Fruit fly (Drosophila melanogaster) whole organism, embryonic: ENCODE measurements around the gene Mkk4.
A peak's percentile ranks its signal among the peaks of the same experiment; 100 is the strongest.

Source experiments
- Adf1 ChIP-seq: fragments of 200-800 bp; sonication (Bioruptor generic); IDR thresholded peaks from 2 replicates; pipeline ENCODE4 v1.3.6; 2022; ENCODE audit warnings: missing biosample characterization, missing genetic modification characterization
- Awh ChIP-seq: fragments of 200-800 bp; sonication (Bioruptor generic); IDR thresholded peaks from 2 replicates; pipeline ENCODE4, ENCODE4 v1.3.6; 2022; ENCODE audit warnings: missing biosample characterization, missing genetic modification characterization
- CG10147 ChIP-seq: fragments of 200-800 bp; sonication (Bioruptor generic); optimal IDR thresholded peaks from 2 replicates; lab custom pipeline; 2019; ENCODE audit warnings: missing biosample characterization, mild to moderate bottlenecking, missing genetic modification characterization, moderate library complexity
- CG10267 ChIP-seq: fragments of 200-800 bp; sonication (Bioruptor generic); optimal IDR thresholded peaks from 2 replicates; lab custom pipeline; 2018; ENCODE audit warnings: missing biosample characterization, mild to moderate bottlenecking, missing genetic modification characterization, moderate library complexity
- CG10366 ChIP-seq: fragments of 200-800 bp; sonication (Bioruptor generic); IDR thresholded peaks from 2 replicates; pipeline ENCODE4 v1.3.6; 2022; ENCODE audit warnings: missing biosample characterization, missing genetic modification characterization
- CG10654 ChIP-seq: fragments of 200-800 bp; sonication (Bioruptor generic); optimal IDR thresholded peaks from 2 replicates; lab custom pipeline; 2016; ENCODE audit warnings: missing biosample characterization, missing genetic modification characterization
- CG12155 ChIP-seq: fragments of 200-800 bp; sonication (Bioruptor generic); optimal IDR thresholded peaks from 3 replicates; lab custom pipeline; 2016; ENCODE audit warnings: missing biosample characterization, missing genetic modification characterization
- CG12744 ChIP-seq: fragments of 200-800 bp; sonication (Bioruptor generic); optimal IDR thresholded peaks from 2 replicates; lab custom pipeline; 2016; ENCODE audit warnings: missing biosample characterization, missing genetic modification characterization
- CG14014 ChIP-seq: fragments of 200-800 bp; sonication (Bioruptor generic); IDR thresholded peaks from 2 replicates; pipeline ENCODE4 v1.3.6; 2022; ENCODE audit warnings: missing biosample characterization, missing genetic modification characterization
- CG15269 ChIP-seq: fragments of 200-800 bp; sonication (Bioruptor generic); optimal IDR thresholded peaks from 2 replicates; lab custom pipeline; 2018; ENCODE audit warnings: missing biosample characterization, mild to moderate bottlenecking, missing genetic modification characterization, moderate library complexity
- CG1529 ChIP-seq: fragments of 200-800 bp; sonication (Bioruptor generic); optimal IDR thresholded peaks from 3 replicates; lab custom pipeline; 2018; ENCODE audit warnings: missing biosample characterization, missing genetic modification characterization
- CG1647 ChIP-seq: fragments of 200-800 bp; sonication (Bioruptor generic); optimal IDR thresholded peaks from 3 replicates; lab custom pipeline; 2016; ENCODE audit warnings: missing biosample characterization, missing genetic modification characterization
- CG2120 ChIP-seq: fragments of 200-800 bp; sonication (Bioruptor generic); optimal IDR thresholded peaks from 3 replicates; lab custom pipeline; 2016; ENCODE audit warnings: missing biosample characterization, missing genetic modification characterization
- CG2129 ChIP-seq: fragments of 200-800 bp; sonication (Bioruptor generic); IDR thresholded peaks from 2 replicates; pipeline ENCODE4 v1.3.6; 2022; ENCODE audit warnings: missing biosample characterization, missing genetic modification characterization; ENCODE audit not compliant: partially characterized antibody
- CG3065 ChIP-seq: fragments of 200-800 bp; sonication (Bioruptor generic); optimal IDR thresholded peaks from 2 replicates; lab custom pipeline; 2016; ENCODE audit warnings: missing biosample characterization, missing genetic modification characterization
- CG3407 ChIP-seq: fragments of 200-800 bp; sonication (Bioruptor generic); optimal IDR thresholded peaks from 2 replicates; lab custom pipeline; 2018; ENCODE audit warnings: missing biosample characterization, mild to moderate bottlenecking, missing genetic modification characterization
- CG6654 ChIP-seq: fragments of 200-800 bp; sonication (Bioruptor generic); optimal IDR thresholded peaks from 2 replicates; lab custom pipeline; 2017; ENCODE audit warnings: missing biosample characterization, mild to moderate bottlenecking, missing genetic modification characterization
- CG6683 ChIP-seq: fragments of 200-800 bp; sonication (Bioruptor generic); optimal IDR thresholded peaks from 2 replicates; lab custom pipeline; 2017; ENCODE audit warnings: missing biosample characterization, mild to moderate bottlenecking, missing genetic modification characterization, missing genetic modification reagents
- CG6791 ChIP-seq: fragments of 200-800 bp; sonication (Bioruptor generic); IDR thresholded peaks from 3 replicates; pipeline ENCODE4 v1.3.6; 2022; ENCODE audit warnings: missing biosample characterization, missing genetic modification characterization; ENCODE audit not compliant: partially characterized antibody
- CG8388 ChIP-seq: fragments of 200-800 bp; sonication (Bioruptor generic); optimal IDR thresholded peaks from 2 replicates; lab custom pipeline; 2019; ENCODE audit warnings: missing biosample characterization, mild to moderate bottlenecking, missing genetic modification characterization, moderate library complexity
- Dad ChIP-seq: fragments of 200-800 bp; sonication (Bioruptor generic); optimal IDR thresholded peaks from 3 replicates; lab custom pipeline; 2016; ENCODE audit warnings: missing biosample characterization, missing genetic modification characterization
- Dip3 ChIP-seq: fragments of 200-800 bp; sonication (Bioruptor generic); optimal IDR thresholded peaks from 3 replicates; lab custom pipeline; 2016; ENCODE audit warnings: missing biosample characterization, missing genetic modification characterization
- Drgx ChIP-seq: fragments of 200-800 bp; sonication (Bioruptor generic); IDR thresholded peaks from 2 replicates; pipeline ENCODE4 v1.3.6; 2022; ENCODE audit warnings: missing biosample characterization, missing genetic modification characterization
- E2f1 ChIP-seq: fragments of 200-800 bp; sonication (Bioruptor generic); IDR thresholded peaks from 2 replicates; pipeline ENCODE4 v1.3.6; 2022; ENCODE audit warnings: missing biosample characterization, missing genetic modification characterization
- ERR ChIP-seq: fragments of 200-800 bp; sonication (Bioruptor generic); optimal IDR thresholded peaks from 2 replicates; lab custom pipeline; 2016; ENCODE audit warnings: missing biosample characterization, missing genetic modification characterization
- HLHmδ ChIP-seq: fragments of 200-800 bp; sonication (Bioruptor generic); optimal IDR thresholded peaks from 2 replicates; lab custom pipeline; 2018; ENCODE audit warnings: missing biosample characterization, mild to moderate bottlenecking, missing genetic modification characterization, moderate library complexity
- Hey ChIP-seq: fragments of 200-800 bp; sonication (Bioruptor generic); optimal IDR thresholded peaks from 3 replicates; lab custom pipeline; 2018; ENCODE audit warnings: missing biosample characterization, mild to moderate bottlenecking, missing genetic modification characterization
- Hr51 ChIP-seq, 2 experiments: fragments of 200-800 bp; sonication (Bioruptor generic); optimal IDR thresholded peaks; 2 replicates in 1 of 2; 3 replicates in 1 of 2; lab custom pipeline; 2016 to 2018; ENCODE audit warnings: missing biosample characterization in 2 of 2, missing genetic modification characterization in 2 of 2, mild to moderate bottlenecking in 1 of 2, moderate library complexity in 1 of 2
- Lhr ChIP-seq: fragments of 200-800 bp; sonication (Bioruptor generic); optimal IDR thresholded peaks from 3 replicates; lab custom pipeline; 2017; ENCODE audit warnings: mild to moderate bottlenecking, missing biosample characterization, missing genetic modification reagents, missing genetic modification characterization
- Med ChIP-seq: fragments of 200-800 bp; sonication (Bioruptor generic); peaks from one replicate; lab custom pipeline; 2016; ENCODE audit warnings: missing biosample characterization, missing genetic modification characterization, mild to moderate bottlenecking, inconsistent platforms, moderate library complexity
- Poxn ChIP-seq: fragments of 200-800 bp; sonication (Bioruptor generic); IDR thresholded peaks from 2 replicates; pipeline ENCODE4 v1.3.6; 2022; ENCODE audit warnings: missing biosample characterization, missing genetic modification characterization
- Six4 ChIP-seq: fragments of 200-800 bp; sonication (Bioruptor generic); optimal IDR thresholded peaks from 2 replicates; lab custom pipeline; 2016; ENCODE audit warnings: missing biosample characterization, missing genetic modification characterization
- Tbp ChIP-seq: fragments of >200 bp; optimal IDR thresholded peaks from 2 replicates; lab custom pipeline; 2018; ENCODE audit warnings: missing biosample characterization, missing genetic modification characterization
- Xrp1 ChIP-seq: fragments of 200-800 bp; sonication (Bioruptor generic); IDR thresholded peaks from 2 replicates; pipeline ENCODE4 v1.3.6; 2022; ENCODE audit warnings: missing biosample characterization, missing genetic modification characterization
- ab ChIP-seq: fragments of 200-800 bp; sonication (Bioruptor generic); optimal IDR thresholded peaks from 2 replicates; lab custom pipeline; 2016; ENCODE audit warnings: missing biosample characterization, missing genetic modification characterization
- al ChIP-seq: fragments of 200-800 bp; sonication (Bioruptor generic); IDR thresholded peaks from 2 replicates; pipeline ENCODE4 v1.3.6; 2022; ENCODE audit warnings: missing biosample characterization, missing genetic modification characterization
- chn ChIP-seq: fragments of 200-800 bp; sonication (Bioruptor generic); optimal IDR thresholded peaks from 2 replicates; lab custom pipeline; 2016; ENCODE audit warnings: missing biosample characterization, missing genetic modification characterization
- ci ChIP-seq: fragments of 200-800 bp; sonication (Bioruptor generic); IDR thresholded peaks from 3 replicates; pipeline ENCODE4 v1.3.6; 2022; ENCODE audit warnings: missing biosample characterization, missing genetic modification characterization
- dmrt11E ChIP-seq: fragments of 200-800 bp; sonication (Bioruptor generic); optimal IDR thresholded peaks from 3 replicates; lab custom pipeline; 2018; ENCODE audit warnings: missing biosample characterization, mild to moderate bottlenecking, missing genetic modification characterization, moderate library complexity
- en ChIP-seq: fragments of 200-800 bp; sonication (Bioruptor generic); optimal IDR thresholded peaks from 2 replicates; lab custom pipeline; 2016; ENCODE audit warnings: missing biosample characterization, missing genetic modification characterization
- kah ChIP-seq: fragments of 200-800 bp; sonication (Bioruptor generic); optimal IDR thresholded peaks from 2 replicates; lab custom pipeline; 2018; ENCODE audit warnings: missing biosample characterization, mild to moderate bottlenecking, missing genetic modification characterization
- mam ChIP-seq: fragments of 200-800 bp; sonication (Bioruptor generic); optimal IDR thresholded peaks from 3 replicates; lab custom pipeline; 2016; ENCODE audit warnings: missing biosample characterization, missing genetic modification characterization
- nmo ChIP-seq: fragments of 200-800 bp; sonication (Bioruptor generic); optimal IDR thresholded peaks from 2 replicates; lab custom pipeline; 2018; ENCODE audit warnings: missing biosample characterization, mild to moderate bottlenecking, missing genetic modification characterization, moderate library complexity
- p53 ChIP-seq: fragments of 200-800 bp; sonication (Bioruptor generic); optimal IDR thresholded peaks from 2 replicates; lab custom pipeline; 2016; ENCODE audit warnings: missing biosample characterization, missing genetic modification characterization
- prd ChIP-seq, 3 experiments: fragments of >200 bp in 2 of 3; fragments of 200-800 bp in 1 of 3; sonication (Bioruptor generic) in 1 of 3; optimal IDR thresholded peaks in 2 of 3; IDR thresholded peaks in 1 of 3; 2 replicates in 2 of 3; 3 replicates in 1 of 3; pipeline versions ENCODE4 v1.3.6 to Lab custom; 2017 to 2022; ENCODE audit warnings: missing biosample characterization in 1 of 3, missing genetic modification characterization in 1 of 3
- row ChIP-seq: fragments of 200-800 bp; sonication (Bioruptor generic); IDR thresholded peaks from 3 replicates; pipeline ENCODE4 v1.3.6; 2022; ENCODE audit warnings: missing biosample characterization, missing genetic modification characterization
- seq ChIP-seq: fragments of 200-800 bp; sonication (Bioruptor generic); IDR thresholded peaks from 2 replicates; pipeline ENCODE4 v1.3.6; 2022; ENCODE audit warnings: missing biosample characterization, missing genetic modification characterization
- slbo ChIP-seq: fragments of 200-800 bp; sonication (Bioruptor generic); IDR thresholded peaks from 2 replicates; pipeline ENCODE4 v1.3.6; 2022; ENCODE audit warnings: missing biosample characterization, missing genetic modification characterization
- tna ChIP-seq: fragments of 200-800 bp; sonication (Bioruptor generic); IDR thresholded peaks from 2 replicates; pipeline ENCODE4 v1.3.6; 2022; ENCODE audit warnings: missing biosample characterization, missing genetic modification characterization; ENCODE audit not compliant: partially characterized antibody
- z ChIP-seq: fragments of 200-800 bp; sonication (Bioruptor generic); IDR thresholded peaks from 3 replicates; pipeline ENCODE4 v1.3.6; 2022; ENCODE audit warnings: missing biosample characterization, missing genetic modification characterization
- zf30C ChIP-seq: fragments of 200-800 bp; sonication (Bioruptor generic); optimal IDR thresholded peaks from 3 replicates; lab custom pipeline; 2018; ENCODE audit warnings: missing biosample characterization, mild to moderate bottlenecking, missing genetic modification characterization

Mkk4 gene

DNA sequence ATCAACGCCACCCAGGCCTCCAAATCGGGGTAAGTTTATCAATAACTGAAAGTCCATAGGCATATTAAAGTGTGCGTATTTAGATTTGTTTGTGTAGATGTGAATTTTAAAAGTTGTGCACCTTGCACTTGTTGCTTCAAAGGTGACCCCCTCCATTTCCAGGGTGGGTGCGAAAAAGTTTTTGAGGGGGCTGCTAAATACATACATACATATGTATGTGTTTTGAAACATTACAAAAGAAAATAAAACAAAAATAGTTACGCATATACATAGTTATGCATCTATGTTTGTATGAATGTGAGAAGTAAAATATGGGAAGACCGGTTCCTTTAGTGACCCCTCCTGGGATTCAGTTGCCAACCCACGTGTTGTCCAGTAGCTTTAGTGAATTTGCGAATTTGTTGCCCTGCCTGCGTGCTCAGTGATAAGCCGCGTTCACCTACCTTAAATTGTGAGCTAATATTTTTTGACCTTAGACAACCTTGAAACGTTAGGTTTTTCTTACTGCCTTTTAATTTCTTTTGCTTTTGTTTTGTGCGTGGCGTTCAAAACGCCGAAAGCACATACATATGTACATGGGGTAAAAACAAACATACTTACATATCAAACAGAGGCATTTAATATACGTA is 19.4 kb upstream of the Mkk4 start (continued):
- TF ChIP-seq seq (GFP tag; lab: Robert Waterston, UW) (no peak), chn (GFP tag; lab: Kevin White, UChicago) (no peak), mam (GFP tag; lab: Kevin White, UChicago) (no peak), CG10366 (GFP tag; lab: Robert Waterston, UW) (no peak), Med (GFP tag; lab: Kevin White, UChicago) (no peak), CG12155 (GFP tag; lab: Kevin White, UChicago) (no peak), Xrp1 (GFP tag; lab: Robert Waterston, UW) (no peak), CG10654 (no peak), Hey (no peak), p53 (no peak), Poxn (GFP tag; lab: Robert Waterston, UW) (no peak), CG12744 (GFP tag; lab: Kevin White, UChicago) (no peak), HLHmδ (GFP tag; lab: Kevin White, UChicago) (no peak), zf30C (GFP tag; lab: Kevin White, UChicago) (no peak), ab (GFP tag; lab: Kevin White, UChicago) (no peak), CG10147 (GFP tag; lab: Kevin White, UChicago) (no peak), slbo (peak; percentile 30; the same call in 1 of the 2 replicates), CG2129 (no peak), Dad (no peak), tna (no peak), en (GFP tag; lab: Kevin White, UChicago) (no peak), dmrt11E (tag; lab: Kevin White, UChicago) (no peak), z (no peak), Lhr (GFP tag; lab: Kevin White, UChicago) (no peak), Drgx (GFP tag; lab: Robert Waterston, UW) (peak; percentile 66), nmo (GFP tag; lab: Kevin White, UChicago) (no peak), CG1647 (GFP tag; lab: Kevin White, UChicago) (no peak), CG6683 (no peak), CG10267 (tag; lab: Kevin White, UChicago) (no peak), CG8388 (GFP tag; lab: Kevin White, UChicago) (no peak), kah (GFP tag; lab: Kevin White, UChicago) (no peak), al (GFP tag; lab: Robert Waterston, UW) (no peak), Hr51 (GFP tag; optimal IDR thresholded peaks at IDR 0.05; lab: Kevin White, UChicago) (no peak), row (no peak), Adf1 (GFP tag; lab: Robert Waterston, UW) (no peak), CG15269 (tag; lab: Kevin White, UChicago) (no peak), ci (GFP tag; lab: Robert Waterston, UW) (no peak), CG1529 (GFP tag; lab: Kevin White, UChicago) (no peak), ERR (GFP tag; lab: Kevin White, UChicago) (peak; percentile 62), CG3065 (GFP tag; lab: Kevin White, UChicago) (no peak), Awh (GFP tag; lab: Robert Waterston, UW) (no peak), CG3407 (GFP tag; lab: Kevin White, UChicago) (no peak), CG2120 (GFP tag; lab: Kevin White, UChicago) (no peak), prd (optimal IDR thresholded peaks at IDR 0.05; lab: Kevin White, UChicago) (no peak), prd (GFP tag; IDR thresholded peaks at IDR 0.05; lab: Robert Waterston, UW) (0 out of 3 replicates have a peak, but pooled peaks have one; percentile 3), Tbp (GFP tag; lab: Kevin White, UChicago) (no peak), Six4 (GFP tag; lab: Kevin White, UChicago) (no peak), CG14014 (GFP tag; lab: Robert Waterston, UW) (no peak), CG6791 (GFP tag; lab: Robert Waterston, UW) (no peak), Dip3 (GFP tag; lab: Kevin White, UChicago) (no peak), CG6654 (GFP tag; lab: Kevin White, UChicago) (no peak), E2f1 (GFP tag; lab: Robert Waterston, UW) (no peak)
